Worm (Caenorhabditis elegans) whole organism, L1 larva: ENCODE data around the gene mam-3.

Experiments
- C16A3.4 ChIP-seq: fragments of 150-350 bp; optimal IDR thresholded peaks from 2 replicates; lab custom pipeline; 2014; ENCODE audit warnings: missing biosample characterization, missing genetic modification characterization
- ama-1 ChIP-seq: fragments of 150-350 bp; optimal IDR thresholded peaks from 2 replicates; lab custom pipeline; 2014
- blmp-1 ChIP-seq: fragments of 150-350 bp; optimal IDR thresholded peaks from 2 replicates; lab custom pipeline; 2014; ENCODE audit warnings: missing biosample characterization, missing genetic modification characterization
- ceh-88 ChIP-seq: fragments of 200-800 bp; sonication (Bioruptor generic); IDR thresholded peaks from 2 replicates; pipeline ENCODE4 v1.3.6; 2022; ENCODE audit warnings: missing genetic modification characterization, missing compliant biosample characterization
- ces-1 ChIP-seq: fragments of 150-350 bp; optimal IDR thresholded peaks from 2 replicates; lab custom pipeline; 2014; ENCODE audit warnings: missing biosample characterization, missing genetic modification reagents, missing genetic modification characterization
- dpl-1 ChIP-seq, 3 experiments: fragments of 150-350 bp in 2 of 3; sonication (generic microtip) in 1 of 3; optimal IDR thresholded peaks; 2 replicates each; lab custom pipeline; 2014 to 2017; ENCODE audit warnings: missing biosample characterization in 3 of 3, missing genetic modification characterization in 3 of 3, missing genetic modification reagents in 3 of 3
- efl-1 ChIP-seq, 4 experiments: fragments of 150-350 bp; optimal IDR thresholded peaks in 3 of 4; peaks in 1 of 4; 1 replicate in 1 of 4; 2 replicates in 3 of 4; lab custom pipeline; 2014; ENCODE audit warnings: missing biosample characterization in 2 of 4, missing genetic modification characterization in 2 of 4, missing genetic modification reagents in 2 of 4
- elt-2 ChIP-seq: sonication (generic microtip); optimal IDR thresholded peaks from 2 replicates; lab custom pipeline; 2016; ENCODE audit warnings: missing genetic modification characterization, mild to moderate bottlenecking, inconsistent platforms, missing compliant biosample characterization, missing genetic modification reagents
- elt-3 ChIP-seq, 6 experiments: fragments of 150-350 bp in 1 of 6; sonication (generic microtip); optimal IDR thresholded peaks; 2 replicates each; lab custom pipeline; 2017 to 2018; ENCODE audit warnings: missing biosample characterization in 6 of 6, missing genetic modification characterization in 6 of 6, inconsistent platforms in 1 of 6
- fkh-4 ChIP-seq: sonication (generic microtip); optimal IDR thresholded peaks from 2 replicates; lab custom pipeline; 2016; ENCODE audit warnings: missing compliant biosample characterization, missing genetic modification characterization, borderline replicate concordance
- fkh-8 ChIP-seq: sonication (generic microtip); optimal IDR thresholded peaks from 2 replicates; lab custom pipeline; 2016; ENCODE audit warnings: mild to moderate bottlenecking, missing genetic modification characterization, missing compliant biosample characterization
- grh-1 ChIP-seq: fragments of 200-800 bp; sonication (Bioruptor generic); IDR thresholded peaks from 2 replicates; pipeline ENCODE4 v1.3.6; 2022; ENCODE audit warnings: missing genetic modification reagents, missing genetic modification characterization, missing compliant biosample characterization
- hpl-2 ChIP-seq: fragments of 150-350 bp; optimal IDR thresholded peaks from 2 replicates; lab custom pipeline; 2014; ENCODE audit warnings: missing biosample characterization, missing genetic modification reagents, missing genetic modification characterization
- isw-1 ChIP-seq: fragments of 200-800 bp; sonication (Bioruptor generic); IDR thresholded peaks from 2 replicates; pipeline ENCODE4 v1.3.6; 2022; ENCODE audit warnings: missing genetic modification characterization, missing compliant biosample characterization
- jun-1 ChIP-seq: fragments of 150-350 bp; optimal IDR thresholded peaks from 2 replicates; lab custom pipeline; 2014; ENCODE audit warnings: missing biosample characterization, missing genetic modification reagents, missing genetic modification characterization
- lin-14 ChIP-seq: fragments of 200-800 bp; sonication (Bioruptor generic); optimal IDR thresholded peaks from 2 replicates; lab custom pipeline; 2018; ENCODE audit warnings: mild to moderate bottlenecking, missing genetic modification characterization, moderate library complexity, missing compliant biosample characterization
- lin-35 ChIP-seq, 2 experiments: fragments of 150-350 bp; optimal IDR thresholded peaks; 2 replicates each; lab custom pipeline; 2014; ENCODE audit warnings: missing biosample characterization in 2 of 2, missing genetic modification characterization in 2 of 2, missing genetic modification reagents in 2 of 2
- mdl-1 ChIP-seq, 2 experiments: fragments of 150-350 bp; optimal IDR thresholded peaks; 2 replicates each; lab custom pipeline; 2014 to 2017; ENCODE audit warnings: missing biosample characterization in 2 of 2, missing genetic modification characterization in 2 of 2, inconsistent platforms in 1 of 2
- mef-2 ChIP-seq: fragments of 150-350 bp; optimal IDR thresholded peaks from 2 replicates; lab custom pipeline; 2014; ENCODE audit warnings: missing biosample characterization, missing genetic modification characterization
- nhr-20 ChIP-seq: sonication (generic microtip); optimal IDR thresholded peaks from 2 replicates; lab custom pipeline; 2016; ENCODE audit warnings: mild to moderate bottlenecking, missing genetic modification characterization, missing compliant biosample characterization
- nhr-237 ChIP-seq: fragments of 150-350 bp; optimal IDR thresholded peaks from 2 replicates; lab custom pipeline; 2014; ENCODE audit warnings: missing biosample characterization, missing genetic modification characterization
- nhr-71 ChIP-seq: sonication (generic microtip); optimal IDR thresholded peaks from 2 replicates; lab custom pipeline; 2016; ENCODE audit warnings: mild to moderate bottlenecking, missing genetic modification characterization, moderate library complexity, missing compliant biosample characterization
- nhr-84 ChIP-seq: sonication (generic microtip); optimal IDR thresholded peaks from 2 replicates; lab custom pipeline; 2017; ENCODE audit warnings: missing biosample characterization, missing genetic modification characterization
- nhr-90 ChIP-seq: sonication (generic microtip); optimal IDR thresholded peaks from 2 replicates; lab custom pipeline; 2016; ENCODE audit warnings: mild to moderate bottlenecking, missing genetic modification characterization, missing compliant biosample characterization; ENCODE audit not compliant: poor library complexity
- pax-3 ChIP-seq: fragments of 200-800 bp; sonication (Bioruptor generic); optimal IDR thresholded peaks from 2 replicates; lab custom pipeline; 2018; ENCODE audit warnings: mild to moderate bottlenecking, missing genetic modification characterization, moderate library complexity, missing compliant biosample characterization
- rnt-1 ChIP-seq: sonication (generic microtip); optimal IDR thresholded peaks from 2 replicates; lab custom pipeline; 2016; ENCODE audit warnings: mild to moderate bottlenecking, missing genetic modification characterization, moderate library complexity, missing compliant biosample characterization
- skn-1 ChIP-seq: fragments of 150-350 bp; optimal IDR thresholded peaks from 2 replicates; lab custom pipeline; 2014; ENCODE audit warnings: missing biosample characterization, missing genetic modification characterization
- snu-23 ChIP-seq: sonication (generic microtip); optimal IDR thresholded peaks from 2 replicates; lab custom pipeline; 2016; ENCODE audit warnings: missing genetic modification characterization, missing compliant biosample characterization
- sptf-1 ChIP-seq: fragments of 150-350 bp; optimal IDR thresholded peaks from 2 replicates; lab custom pipeline; 2014; ENCODE audit warnings: missing biosample characterization, missing genetic modification characterization
- tbx-2 ChIP-seq: sonication (generic microtip); optimal IDR thresholded peaks from 2 replicates; lab custom pipeline; 2016; ENCODE audit warnings: missing genetic modification characterization, missing compliant biosample characterization
- unc-130 ChIP-seq: fragments of 150-350 bp; optimal IDR thresholded peaks from 2 replicates; lab custom pipeline; 2017; ENCODE audit warnings: missing biosample characterization, missing genetic modification characterization, inconsistent platforms
- unc-30 ChIP-seq: sonication (generic microtip); optimal IDR thresholded peaks from 2 replicates; lab custom pipeline; 2017; ENCODE audit warnings: missing biosample characterization, missing genetic modification characterization
- unc-62 ChIP-seq: fragments of 150-350 bp; optimal IDR thresholded peaks from 2 replicates; lab custom pipeline; 2014; ENCODE audit warnings: missing biosample characterization, missing genetic modification reagents, missing genetic modification characterization
- unc-86 ChIP-seq: sonication (generic microtip); optimal IDR thresholded peaks from 2 replicates; lab custom pipeline; 2016; ENCODE audit warnings: missing genetic modification characterization, missing compliant biosample characterization
- xbp-1 ChIP-seq: sonication (generic microtip); optimal IDR thresholded peaks from 2 replicates; lab custom pipeline; 2016; ENCODE audit warnings: missing genetic modification characterization, missing compliant biosample characterization
- ztf-4 ChIP-seq: fragments of 150-350 bp; optimal IDR thresholded peaks from 2 replicates; lab custom pipeline; 2014; ENCODE audit warnings: missing biosample characterization, missing genetic modification characterization

Gene mam-3

DNA sequence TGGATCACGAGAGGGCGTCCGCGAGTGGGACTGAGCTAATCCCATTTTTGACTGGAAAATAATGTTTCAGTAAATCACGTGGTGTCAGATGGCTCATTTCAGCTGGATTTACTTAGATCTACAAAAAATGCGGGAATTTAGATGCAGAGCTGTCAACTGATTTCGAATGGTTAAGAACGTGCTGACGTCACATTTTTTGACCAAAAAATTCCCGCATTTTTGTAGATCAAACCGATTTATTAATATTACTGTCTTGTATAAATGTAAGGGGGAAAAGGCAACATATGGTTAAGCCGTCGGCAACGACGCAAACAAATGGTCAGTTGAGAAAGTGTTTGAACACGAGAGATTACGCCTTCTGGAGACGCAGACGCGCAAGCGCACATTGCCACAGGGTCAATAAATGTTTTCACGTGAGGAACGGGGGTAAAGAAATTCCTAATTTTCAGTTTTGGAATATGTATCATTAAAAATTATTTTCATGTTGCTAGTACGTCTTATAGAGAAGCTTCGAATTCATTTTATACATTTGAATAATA lies 32.3 kb downstream of the mam-3 start, which contains the start of gene gcl-1:
TSS of gene gcl-1 (minus strand) at position 51 of the 539 bp plus-strand sequence.
- TF ChIP-seq blmp-1 (tag; lab: Kevin White, UChicago) (peak; percentile 11), grh-1 (0 out of 2 replicates have a peak, but pooled peaks have one; percentile 29), mdl-1 (tag; optimal IDR thresholded peaks at IDR 0.05; lab: Kevin White, UChicago) (peak in 1 of 2 experiments; percentile 59), elt-3 (tag; optimal IDR thresholded peaks at IDR 0.05; lab: Kevin White, UChicago) (no peak), lin-35 (GFP tag; optimal IDR thresholded peaks at IDR 0.05; lab: Kevin White, UChicago) (peak; percentile 13 to 37), mef-2 (tag; lab: Kevin White, UChicago) (no peak), dpl-1 (GFP tag; optimal IDR thresholded peaks at IDR 0.05; lab: Kevin White, UChicago) (peak in 1 of 3 experiments; percentile 19), snu-23 (GFP tag; lab: Kevin White, UChicago) (peak; percentile 27)
- TF ChIP-seq, all 84 proteins: peak for 6

DNA sequence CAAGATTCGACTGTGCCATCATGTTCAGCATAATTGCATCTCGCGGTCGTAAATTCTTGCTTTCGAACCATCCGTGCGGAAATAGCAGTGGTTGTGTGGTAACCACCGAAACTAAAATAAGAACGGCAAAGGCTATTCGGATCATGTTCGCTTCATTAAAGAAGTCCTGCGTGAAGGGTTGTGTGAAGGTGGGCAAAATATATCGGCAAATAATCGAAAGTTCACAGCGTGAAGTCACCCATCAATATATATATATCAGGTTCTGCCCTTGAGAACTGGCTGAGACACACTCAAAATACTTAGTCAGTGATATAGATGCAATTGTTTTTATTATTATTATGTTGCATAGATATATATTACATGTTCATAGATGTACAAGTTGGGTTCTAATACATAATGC lies 37.2 kb downstream of the mam-3 start, which contains the start of gene Y62E10A.19:
TSS of gene Y62E10A.19 (minus strand) at position 289 of the 400 bp plus-strand sequence.
- TF ChIP-seq unc-86 (tag; lab: Kevin White, UChicago) (no peak), lin-14 (GFP tag; lab: Kevin White, UChicago) (no peak), blmp-1 (tag; lab: Kevin White, UChicago) (peak; percentile 80)
- TF ChIP-seq, all 84 proteins: peak for 1

DNA sequence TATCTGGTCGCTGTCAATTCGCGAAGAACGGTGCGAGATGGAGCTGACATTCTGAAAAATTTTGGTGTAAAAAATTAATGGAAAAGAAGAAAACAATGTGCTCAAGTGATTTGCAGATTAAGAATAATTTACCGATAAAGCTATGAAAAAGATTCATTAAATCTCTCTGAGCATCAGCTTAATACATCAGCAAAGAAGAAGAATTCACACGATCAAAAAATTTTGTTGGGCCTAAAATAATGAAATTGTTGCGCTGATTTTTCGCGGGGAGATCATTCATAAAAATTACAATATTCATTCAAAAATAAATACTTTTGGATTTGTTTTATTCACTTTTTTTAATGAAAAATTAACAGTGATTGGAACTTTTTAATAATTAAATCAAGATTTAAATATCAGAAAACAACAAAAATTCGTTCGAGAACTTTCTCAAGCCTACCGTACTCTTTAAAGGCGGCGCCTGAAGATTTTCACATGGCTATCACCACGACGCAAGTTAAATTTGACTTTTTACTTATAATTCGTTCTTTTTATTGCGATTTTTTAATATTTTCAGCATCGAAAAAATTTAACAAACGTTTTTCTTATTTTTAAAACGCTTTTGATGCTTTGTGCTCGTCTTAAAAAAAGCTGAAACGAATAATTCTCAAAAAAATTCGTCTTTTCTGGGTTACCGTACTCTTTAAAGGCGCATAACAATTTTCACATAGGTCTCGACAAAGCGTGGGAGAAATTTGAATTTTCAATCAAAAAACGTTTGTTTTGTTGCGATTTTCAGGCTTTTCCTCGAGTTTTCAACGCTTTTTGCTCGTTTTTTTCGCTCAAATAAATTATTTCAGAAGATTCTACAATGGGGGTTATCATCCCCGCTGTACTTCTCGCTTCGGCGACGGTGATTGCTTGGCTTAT lies 44.5 kb downstream of the mam-3 start, which contains the start of the genes memi-2 and cyp-31A5:
TSS of gene memi-2 (minus strand) at position 51 of the 909 bp plus-strand sequence.
TSS of gene cyp-31A5 (plus strand) at position 834 of the 909 bp plus-strand sequence.
- TF ChIP-seq fkh-4 (tag; lab: Kevin White, UChicago) (no peak), nhr-84 (tag; lab: Kevin White, UChicago) (no peak), rnt-1 (tag; lab: Kevin White, UChicago) (no peak), grh-1 (no peak), ztf-4 (tag; lab: Kevin White, UChicago) (no peak)
- TF ChIP-seq, all 84 proteins: peak for 0

DNA sequence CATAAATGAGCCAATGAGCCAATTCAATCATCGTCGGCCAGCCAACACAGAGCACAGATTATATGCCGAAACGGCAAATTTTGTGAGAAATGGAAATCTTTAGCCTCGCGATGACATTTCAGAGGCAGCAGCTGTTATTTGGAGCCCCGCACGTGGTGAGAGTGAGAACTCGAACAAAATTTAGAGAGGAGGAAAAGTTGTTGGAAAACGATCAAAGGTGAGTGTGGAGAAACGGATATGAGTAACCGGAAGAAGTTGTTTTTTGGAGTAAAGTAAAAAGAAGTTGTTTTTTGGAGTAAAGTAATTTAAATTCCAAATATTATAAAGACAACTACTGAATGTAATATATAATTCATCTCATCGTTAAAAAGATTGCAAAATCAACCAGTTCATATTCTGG lies 46.4 kb downstream of the mam-3 start, which contains the start of gene Y62E10A.13:
TSS of gene Y62E10A.13 (minus strand) at position 326 of the 400 bp plus-strand sequence.
- TF ChIP-seq hpl-2 (GFP tag; lab: Kevin White, UChicago), result no peak
- peak in 1 of 2 experiments; percentile 17 for TF ChIP-seq mdl-1 (tag; optimal IDR thresholded peaks at IDR 0.05; lab: Kevin White, UChicago)
- TF ChIP-seq sptf-1 (tag; lab: Kevin White, UChicago), result no peak

DNA sequence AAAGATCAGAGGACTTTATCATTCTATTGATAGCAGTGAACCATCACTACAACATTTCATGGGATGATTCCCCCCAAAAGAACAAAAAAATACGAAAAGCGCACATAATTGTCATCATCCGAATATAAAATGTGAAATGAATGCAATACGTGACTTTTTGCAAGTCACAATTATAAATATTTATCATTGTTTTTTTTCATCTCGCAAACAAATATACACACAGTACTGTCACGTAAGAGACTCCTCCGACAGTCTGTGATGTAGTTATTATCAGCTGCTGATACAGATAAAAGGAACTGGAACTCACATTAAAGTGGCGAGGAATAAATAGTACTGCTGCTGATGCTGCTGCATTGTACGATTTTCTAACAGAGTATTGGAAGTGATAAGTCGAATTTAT lies 48.8 kb downstream of the mam-3 start:
- TF ChIP-seq unc-30 (tag; lab: Kevin White, UChicago) (no peak), elt-2 (tag; lab: Kevin White, UChicago) (peak; percentile 80), ztf-4 (tag; lab: Kevin White, UChicago) (no peak), unc-62 (GFP tag; lab: Kevin White, UChicago) (no peak), lin-35 (GFP tag; optimal IDR thresholded peaks at IDR 0.05; lab: Kevin White, UChicago) (peak in 1 of 2 experiments; percentile 5), jun-1 (tag; lab: Kevin White, UChicago) (no peak), ceh-88 (no peak), efl-1 (optimal IDR thresholded peaks at IDR 0.05; lab: Kevin White, UChicago) (no peak), efl-1 (GFP tag; optimal IDR thresholded peaks at IDR 0.05 in 1 of 2; lab: Kevin White, UChicago) (peak in 1 of 2 experiments; percentile 54), nhr-20 (peak; percentile 18), nhr-71 (peak; percentile 27), nhr-90 (tag; lab: Kevin White, UChicago) (peak; percentile 32)

DNA sequence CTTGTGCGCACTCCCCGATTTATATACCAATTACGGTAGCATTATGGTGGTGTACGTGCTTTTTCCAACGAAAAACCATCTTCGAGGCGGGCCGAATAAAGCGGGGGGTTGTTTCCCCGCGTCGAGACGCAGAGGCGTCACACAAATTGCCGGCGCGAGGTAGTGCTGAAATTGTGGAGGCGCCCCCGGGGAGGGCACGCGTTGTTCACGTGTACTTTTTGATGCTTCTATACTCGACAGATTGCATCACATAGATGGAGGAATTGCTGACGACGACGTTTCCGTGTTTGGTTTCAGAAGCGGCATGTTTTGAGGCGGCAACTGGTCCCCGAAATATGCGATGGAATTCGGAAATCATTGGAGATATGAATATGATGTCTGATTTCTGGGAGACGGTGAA lies 49.9 kb downstream of the mam-3 start:
- TF ChIP-seq nhr-20, result peak; percentile 95
- TF ChIP-seq C16A3.4, result peak; percentile 75
- peak; percentile 63 for TF ChIP-seq unc-86 (tag; lab: Kevin White, UChicago)
- peak; percentile 63 for TF ChIP-seq isw-1 (GFP tag; lab: Robert Waterston, UW)
- TF ChIP-seq nhr-90 (tag; lab: Kevin White, UChicago), result peak; percentile 88
- peak; percentile 86 for TF ChIP-seq unc-130
- peak; percentile 88 for TF ChIP-seq skn-1 (tag; lab: Kevin White, UChicago)
- TF ChIP-seq xbp-1 (tag; lab: Kevin White, UChicago), result peak; percentile 79
- TF ChIP-seq efl-1 (optimal IDR thresholded peaks at IDR 0.05; lab: Kevin White, UChicago), result peak; percentile 66 to 81
- peak; percentile 40 to 96 for TF ChIP-seq efl-1 (GFP tag; optimal IDR thresholded peaks at IDR 0.05 in 1 of 2; lab: Kevin White, UChicago)
- TF ChIP-seq ama-1 (lab: Kevin White, UChicago), result no peak
- TF ChIP-seq nhr-237, result peak; percentile 64
- peak; percentile 96 for TF ChIP-seq fkh-8 (tag; lab: Kevin White, UChicago)
- TF ChIP-seq unc-30 (tag; lab: Kevin White, UChicago), result no peak
- peak; percentile 90 for TF ChIP-seq elt-2 (tag; lab: Kevin White, UChicago)
- TF ChIP-seq lin-14 (GFP tag; lab: Kevin White, UChicago), result peak; percentile 99
- TF ChIP-seq mef-2 (tag; lab: Kevin White, UChicago), result peak; percentile 79
- TF ChIP-seq ces-1 (GFP tag; lab: Kevin White, UChicago), result no peak
- TF ChIP-seq pax-3, result peak; percentile 78
- peak; percentile 91 for TF ChIP-seq tbx-2 (tag; lab: Kevin White, UChicago)
